Fruit fly (Drosophila melanogaster): ENCODE results near the gene Cby.

Cby gene

dm6 chr3R:21853618-21854573, 13.9 kb upstream of the Cby start:
- peak; percentile 83 for TF ChIP-seq cic (GFP tag; optimal IDR thresholded peaks at IDR 0.05)
- TF ChIP-seq bab1 (GFP tag; optimal IDR thresholded peaks at IDR 0.05): no peak
- TF ChIP-seq Clk (GFP tag; optimal IDR thresholded peaks at IDR 0.05): peak; percentile 7
- peak; percentile 49 for TF ChIP-seq CG7045 (GFP tag; optimal IDR thresholded peaks at IDR 0.05)
- TF ChIP-seq tj (GFP tag; optimal IDR thresholded peaks at IDR 0.05): peak; percentile 55
- TF ChIP-seq CG12768 (GFP tag; optimal IDR thresholded peaks at IDR 0.05): peak; percentile 90
- no peak for TF ChIP-seq cnc (optimal IDR thresholded peaks at IDR 0.05)
- peak; percentile 53 for TF ChIP-seq CG33017 (tag; optimal IDR thresholded peaks at IDR 0.05)
- peak; percentile 9 for TF ChIP-seq CG14711 (tag; optimal IDR thresholded peaks at IDR 0.05)
- no peak for TF ChIP-seq CG5204 (GFP tag; optimal IDR thresholded peaks at IDR 0.05)
- TF ChIP-seq Mnt (GFP tag; optimal IDR thresholded peaks at IDR 0.05): peak; percentile 35
- TF ChIP-seq ovo (GFP tag; optimal IDR thresholded peaks at IDR 0.05): peak; percentile 39
- TF ChIP-seq toe (GFP tag; optimal IDR thresholded peaks at IDR 0.05): peak; percentile 16
- TF ChIP-seq Hr96 (GFP tag; optimal IDR thresholded peaks at IDR 0.05): no peak
- TF ChIP-seq CG7101 (tag; optimal IDR thresholded peaks at IDR 0.05): peak; percentile 17
- TF ChIP-seq pad (GFP tag; optimal IDR thresholded peaks at IDR 0.05): no peak
- peak; percentile 58 for TF ChIP-seq kay (GFP tag; ENCODE audit: borderline replicate concordance)
- TF ChIP-seq CG1620 (GFP tag; optimal IDR thresholded peaks at IDR 0.05): no peak
- peak; percentile 31 for TF ChIP-seq CG11617 (GFP tag; optimal IDR thresholded peaks at IDR 0.05)
- TF ChIP-seq Crg-1 (GFP tag; optimal IDR thresholded peaks at IDR 0.05): no peak

- TF ChIP-seq bab1 (GFP tag; optimal IDR thresholded peaks at IDR 0.05) (no peak), Mnt (GFP tag; optimal IDR thresholded peaks at IDR 0.05) (no peak), kay (GFP tag; ENCODE audit: borderline replicate concordance) (peak; percentile 79)
These were observed 13.0 kb upstream of the Cby start for dm6 chr3R:21854574-21855468.

DNA sequence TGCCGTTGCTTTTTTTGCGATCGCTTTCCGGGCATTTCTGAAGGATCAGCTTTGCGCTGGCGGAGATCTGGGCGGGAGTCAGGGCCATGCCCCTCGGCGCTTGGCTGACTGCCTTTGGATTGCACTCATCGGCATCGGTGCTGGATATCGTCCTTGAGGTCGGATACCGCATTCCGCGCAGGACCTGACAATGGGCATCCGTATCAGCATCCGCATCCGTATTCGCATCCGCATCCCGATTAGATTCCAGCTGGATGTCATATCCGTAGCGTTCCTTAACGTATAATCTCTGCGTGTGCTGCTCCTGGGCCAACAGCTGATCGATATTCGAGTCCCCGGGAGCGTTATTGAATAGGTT, 12.4 kb upstream of the Cby start:
- no peak for TF ChIP-seq Mnt (GFP tag; optimal IDR thresholded peaks at IDR 0.05)
- TF ChIP-seq CG14711 (tag; optimal IDR thresholded peaks at IDR 0.05): no peak
- no peak for TF ChIP-seq toe (GFP tag; optimal IDR thresholded peaks at IDR 0.05)
- no peak for TF ChIP-seq pad (GFP tag; optimal IDR thresholded peaks at IDR 0.05)
- TF ChIP-seq CG7045 (GFP tag; optimal IDR thresholded peaks at IDR 0.05): no peak

- TF ChIP-seq Clk (GFP tag; optimal IDR thresholded peaks at IDR 0.05) (no peak), ovo (GFP tag; optimal IDR thresholded peaks at IDR 0.05) (peak; percentile 28), cnc (optimal IDR thresholded peaks at IDR 0.05) (no peak), CG33017 (tag; optimal IDR thresholded peaks at IDR 0.05) (peak; percentile 47), CG7045 (GFP tag; optimal IDR thresholded peaks at IDR 0.05) (no peak), CG7101 (tag; optimal IDR thresholded peaks at IDR 0.05) (peak; percentile 13), toe (GFP tag; optimal IDR thresholded peaks at IDR 0.05) (peak; percentile 55), bab1 (GFP tag; optimal IDR thresholded peaks at IDR 0.05) (peak; percentile 49), CG5204 (GFP tag; optimal IDR thresholded peaks at IDR 0.05) (peak; percentile 68), CG12768 (GFP tag; optimal IDR thresholded peaks at IDR 0.05) (peak; percentile 1), CG14711 (tag; optimal IDR thresholded peaks at IDR 0.05) (peak; percentile 2), CG1620 (GFP tag; optimal IDR thresholded peaks at IDR 0.05) (peak; percentile 59), cic (GFP tag; optimal IDR thresholded peaks at IDR 0.05) (peak; percentile 42), CG11617 (GFP tag; optimal IDR thresholded peaks at IDR 0.05) (peak; percentile 50), Hr96 (GFP tag; optimal IDR thresholded peaks at IDR 0.05) (peak; percentile 54), kay (GFP tag; ENCODE audit: borderline replicate concordance) (peak; percentile 86), tj (GFP tag; optimal IDR thresholded peaks at IDR 0.05) (peak; percentile 47), Mnt (GFP tag; optimal IDR thresholded peaks at IDR 0.05) (peak; percentile 49), pad (GFP tag; optimal IDR thresholded peaks at IDR 0.05) (no peak), Crg-1 (GFP tag; optimal IDR thresholded peaks at IDR 0.05) (no peak)
These were observed 11.5 kb upstream of the Cby start, which contains the start of gene glec for dm6 chr3R:21856098-21856872. TSS of gene glec (minus strand) at chr3R:21856266.

- no peak for TF ChIP-seq CG7101 (tag; optimal IDR thresholded peaks at IDR 0.05)
- peak; percentile 2 for TF ChIP-seq CG7045 (GFP tag; optimal IDR thresholded peaks at IDR 0.05)
- peak; percentile 13 for TF ChIP-seq Crg-1 (GFP tag; optimal IDR thresholded peaks at IDR 0.05)
These were observed 10.9 kb upstream of the Cby start for dm6 chr3R:21856873-21857243.

Measured in whole organism, adult.